Worm (Caenorhabditis elegans) whole organism, late embryonic: ENCODE data around the gene somi-1.

Experiments used
- F13H6.1 ChIP-seq: sonication (generic microtip); optimal IDR thresholded peaks from 2 replicates; lab custom pipeline; 2016; ENCODE audit warnings: missing genetic modification characterization, missing compliant biosample characterization
- unc-3 ChIP-seq, 2 experiments: fragments of 200-800 bp in 1 of 2; sonication (Bioruptor generic) in 1 of 2; sonication (generic microtip) in 1 of 2; conservative IDR thresholded peaks in 1 of 2; optimal IDR thresholded peaks in 1 of 2; 2 replicates each; pipeline versions ENCODE4 v1.3.6 to Lab custom; 2016 to 2022; ENCODE audit warnings: missing compliant biosample characterization in 2 of 2, missing genetic modification characterization in 2 of 2, missing genetic modification reagents in 1 of 2

DNA sequence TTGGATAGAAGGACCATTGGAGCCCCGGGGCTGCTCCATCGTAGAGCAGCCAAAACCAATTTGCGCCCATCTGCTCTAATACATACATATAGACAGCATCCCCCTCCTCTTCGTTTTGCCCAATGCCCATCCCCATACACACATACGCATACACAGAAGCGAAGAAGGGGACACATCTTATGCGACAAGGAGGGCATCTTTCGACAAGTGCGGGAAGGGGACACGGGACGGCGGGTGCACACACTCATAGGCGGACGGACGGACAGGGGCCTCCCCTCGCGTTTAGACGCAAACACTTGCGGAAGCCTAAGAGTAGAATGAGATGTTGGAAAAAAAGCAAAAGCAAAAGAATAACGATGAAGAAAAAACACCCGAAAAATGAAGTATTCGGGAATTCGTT is 5.2 kb upstream of the somi-1 start:
- TF ChIP-seq unc-3 (GFP tag; conservative IDR thresholded peaks at IDR 0.05; lab: Robert Waterston, UW) (no peak), unc-3 (tag; optimal IDR thresholded peaks at IDR 0.05; lab: Kevin White, UChicago) (no peak), F13H6.1 (tag; lab: Kevin White, UChicago) (no peak)
